Worm (Caenorhabditis elegans): Measurements from ENCODE around the gene him-6.

Gene him-6

DNA sequence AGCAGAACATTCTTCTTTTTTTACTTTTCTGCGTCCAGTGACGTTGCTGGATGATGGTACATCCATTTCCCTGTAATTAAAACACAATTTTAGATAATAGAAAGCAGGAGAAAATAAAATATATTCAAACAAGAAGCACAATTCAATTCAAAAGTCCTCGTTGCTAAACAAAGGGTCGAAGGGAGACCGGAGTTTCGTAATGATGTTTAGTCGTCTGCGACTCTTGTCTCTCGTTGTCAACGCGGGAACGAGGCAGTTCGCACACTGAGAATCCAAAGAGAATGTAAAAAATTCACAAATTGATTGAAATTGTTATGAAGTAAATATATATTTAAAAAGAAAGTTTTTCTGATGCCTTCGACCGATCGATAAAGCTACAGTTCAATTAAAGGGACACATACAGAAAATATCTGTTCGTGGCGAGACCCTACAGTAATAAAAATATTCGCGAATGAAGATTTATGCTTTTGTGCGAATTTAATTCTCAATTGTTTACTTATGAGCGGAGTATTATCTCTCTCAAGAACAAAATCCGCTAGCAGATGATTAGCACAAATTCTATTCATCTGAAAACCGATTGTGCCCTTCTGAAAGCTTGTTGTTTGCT lies 39.3 kb upstream of the him-6 start, which contains the start of gene dpy-26 (continued):
- no peak for TF ChIP-seq tag-97 (GFP tag; IDR thresholded peaks at IDR 0.05)

- TF ChIP-seq spr-3 (GFP tag; optimal IDR thresholded peaks at IDR 0.05) (no peak), mxl-3 (GFP tag; optimal IDR thresholded peaks at IDR 0.05) (no peak), daf-19 (GFP tag; conservative IDR thresholded peaks at IDR 0.05) (no peak), dpl-1 (GFP tag; optimal IDR thresholded peaks at IDR 0.05) (no peak), nhr-41 (GFP tag; IDR thresholded peaks at IDR 0.05) (no peak), daf-8 (GFP tag; IDR thresholded peaks at IDR 0.05) (no peak)
These were observed 36.5 kb upstream of the him-6 start, which contains the start of gene spe-44 for ce11 chrIV:12454115-12454514. Gene spe-44, minus strand, starts transcription at chrIV:12454215.

DNA sequence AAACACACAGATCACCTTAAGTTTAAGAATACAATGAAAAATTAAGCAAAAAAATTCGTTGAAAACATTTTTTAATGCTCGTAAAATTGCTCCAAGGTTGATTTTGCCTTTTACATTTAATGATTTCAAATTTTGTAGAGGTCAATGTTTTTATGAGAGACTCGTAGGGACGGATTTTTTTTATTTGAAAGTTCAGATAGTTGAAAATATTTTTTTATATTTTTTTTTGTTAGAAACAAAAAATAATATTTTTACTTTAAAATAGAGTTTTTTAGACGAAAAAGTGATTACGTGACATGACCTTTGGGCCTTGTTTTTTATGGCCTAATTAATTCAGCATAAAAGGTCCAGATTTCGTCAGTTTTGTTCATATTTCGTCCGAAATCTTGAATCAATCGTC lies 35.8 kb upstream of the him-6 start, which contains the start of gene smz-1:
TSS of gene smz-1 (plus strand) at position 301 of the 400 bp plus-strand sequence.
- TF ChIP-seq spr-1 (tag; optimal IDR thresholded peaks at IDR 0.05), result no peak
- no peak for TF ChIP-seq ceh-32 (tag; optimal IDR thresholded peaks at IDR 0.05; ENCODE audit: poor library complexity)
- no peak for TF ChIP-seq unc-130 (GFP tag; optimal IDR thresholded peaks at IDR 0.05)
- TF ChIP-seq php-3 (GFP tag; IDR thresholded peaks at IDR 0.05), result no peak
- no peak for TF ChIP-seq snpc-4 (tag; optimal IDR thresholded peaks at IDR 0.05)
- no peak for TF ChIP-seq nhr-76 (tag; optimal IDR thresholded peaks at IDR 0.05)
- TF ChIP-seq daf-12 (tag; optimal IDR thresholded peaks at IDR 0.05), result no peak
- TF ChIP-seq F26F4.8 (GFP tag; conservative IDR thresholded peaks at IDR 0.05), result no peak
- TF ChIP-seq vab-7 (GFP tag; IDR thresholded peaks at IDR 0.05), result no peak
- no peak for TF ChIP-seq ZK546.5 (tag; optimal IDR thresholded peaks at IDR 0.05)
- no peak for TF ChIP-seq lim-7 (GFP tag; IDR thresholded peaks at IDR 0.05)
- TF ChIP-seq daf-8 (GFP tag; IDR thresholded peaks at IDR 0.05), result no peak
- TF ChIP-seq dpl-1 (GFP tag; optimal IDR thresholded peaks at IDR 0.05), result no peak
- TF ChIP-seq Y75B8A.6 (GFP tag; IDR thresholded peaks at IDR 0.05), result no peak
- no peak for TF ChIP-seq hmg-1.1 (GFP tag; IDR thresholded peaks at IDR 0.05)

DNA sequence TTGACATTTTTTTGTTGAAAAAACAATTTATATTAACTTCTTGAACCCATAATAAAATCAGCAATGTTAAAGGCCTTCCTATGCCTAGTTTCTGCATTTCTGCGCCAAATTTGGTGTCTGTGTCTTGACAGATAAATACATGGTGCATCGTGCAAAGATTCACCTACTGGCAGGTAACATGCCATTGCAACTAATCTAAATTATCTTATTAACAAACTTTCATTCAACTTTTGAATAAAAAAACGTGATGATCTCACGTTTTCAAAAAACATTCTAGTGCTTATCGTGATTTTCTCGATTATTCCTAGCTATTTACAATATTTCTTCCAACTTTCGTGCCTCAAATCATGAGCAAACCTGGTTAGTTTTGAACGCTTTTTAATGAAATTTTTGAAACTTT lies 34.0 kb upstream of the him-6 start, which contains the start of gene C25G4.7:
TSS of gene C25G4.7 (plus strand) at position 301 of the 400 bp plus-strand sequence.
- TF ChIP-seq egl-27 (tag; optimal IDR thresholded peaks at IDR 0.05) (no peak), egl-43 (GFP tag; IDR thresholded peaks at IDR 0.05) (no peak), zip-2 (tag; optimal IDR thresholded peaks at IDR 0.05) (no peak), sdz-12 (GFP tag; optimal IDR thresholded peaks at IDR 0.05) (no peak)

ce11 chrIV:12463370-12463769 lies 27.2 kb upstream of the him-6 start, which contains the start of gene C25G4.8:
Gene C25G4.8, minus strand, starts transcription at chrIV:12463470.
- no peak for TF ChIP-seq R02D3.7 (tag; optimal IDR thresholded peaks at IDR 0.05)

- TF ChIP-seq ceh-20 (GFP tag; IDR thresholded peaks at IDR 0.05) (no peak), lsy-2 (tag; optimal IDR thresholded peaks at IDR 0.05) (no peak), hlh-30 (tag; optimal IDR thresholded peaks at IDR 0.05; ENCODE audit: insufficient read depth) (peak; percentile 57), arid-1 (GFP tag; conservative IDR thresholded peaks at IDR 0.05) (no peak), egl-43 (GFP tag; IDR thresholded peaks at IDR 0.05) (0 out of 2 replicates have a peak, but pooled peaks have one; percentile 29), lim-7 (GFP tag; IDR thresholded peaks at IDR 0.05) (no peak), ceh-28 (tag; optimal IDR thresholded peaks at IDR 0.05) (no peak), daf-16 (GFP tag; optimal IDR thresholded peaks at IDR 0.05) (no peak), daf-16 (tag; optimal IDR thresholded peaks at IDR 0.05) (no peak), hmg-1.1 (GFP tag; IDR thresholded peaks at IDR 0.05) (peak; percentile 48; the same call in 1 of the 2 replicates), cey-2 (tag; optimal IDR thresholded peaks at IDR 0.05; ENCODE audit: borderline replicate concordance, insufficient read depth) (no peak), hlh-11 (tag; optimal IDR thresholded peaks at IDR 0.05) (peak; percentile 12), F10B5.3 (tag; optimal IDR thresholded peaks at IDR 0.05) (no peak), Y5F2A.4 (GFP tag; optimal IDR thresholded peaks at IDR 0.05) (no peak), ceh-82 (tag; optimal IDR thresholded peaks at IDR 0.05) (no peak), madf-5 (GFP tag; IDR thresholded peaks at IDR 0.05) (no peak), snpc-4 (tag; optimal IDR thresholded peaks at IDR 0.05) (no peak), mes-2 (tag; optimal IDR thresholded peaks at IDR 0.05; ENCODE audit: poor library complexity, severe bottlenecking) (peak; percentile 33), D1046.2 (GFP tag; IDR thresholded peaks at IDR 0.05) (no peak), mdl-1 (tag; optimal IDR thresholded peaks at IDR 0.05) (no peak)
These were observed 25.8 kb upstream of the him-6 start for ce11 chrIV:12464822-12465221.

Measured in whole organism, L4 larva.